Fruit fly (Drosophila melanogaster) whole organism, embryonic: ENCODE measurements around the gene SpdS.

Source experiments
- Asciz ChIP-seq: fragments of 200-800 bp; sonication (Bioruptor generic); optimal IDR thresholded peaks from 2 replicates; lab custom pipeline; 2017; ENCODE audit warnings: missing biosample characterization, mild to moderate bottlenecking, missing genetic modification characterization, missing genetic modification reagents
- BEAF-32 ChIP-seq: fragments of 200-800 bp; sonication (Bioruptor generic); optimal IDR thresholded peaks from 3 replicates; lab custom pipeline; 2017; ENCODE audit warnings: missing biosample characterization, missing genetic modification characterization, mild to moderate bottlenecking, moderate library complexity, missing genetic modification reagents
- CG10274 ChIP-seq: fragments of 200-800 bp; sonication (Bioruptor generic); optimal IDR thresholded peaks from 3 replicates; lab custom pipeline; 2017; ENCODE audit warnings: missing biosample characterization, mild to moderate bottlenecking, missing genetic modification characterization
- CG12104 ChIP-seq: fragments of 200-800 bp; sonication (Bioruptor generic); optimal IDR thresholded peaks from 3 replicates; lab custom pipeline; 2016; ENCODE audit warnings: missing biosample characterization, missing genetic modification characterization
- CG12155 ChIP-seq: fragments of 200-800 bp; sonication (Bioruptor generic); optimal IDR thresholded peaks from 3 replicates; lab custom pipeline; 2016; ENCODE audit warnings: missing biosample characterization, missing genetic modification characterization
- CG15269 ChIP-seq: fragments of 200-800 bp; sonication (Bioruptor generic); optimal IDR thresholded peaks from 2 replicates; lab custom pipeline; 2018; ENCODE audit warnings: missing biosample characterization, mild to moderate bottlenecking, missing genetic modification characterization, moderate library complexity
- CG1529 ChIP-seq: fragments of 200-800 bp; sonication (Bioruptor generic); optimal IDR thresholded peaks from 3 replicates; lab custom pipeline; 2018; ENCODE audit warnings: missing biosample characterization, missing genetic modification characterization
- CG18476 ChIP-seq: fragments of 200-800 bp; sonication (Bioruptor generic); optimal IDR thresholded peaks from 2 replicates; lab custom pipeline; 2016; ENCODE audit warnings: missing biosample characterization, mild to moderate bottlenecking, missing genetic modification characterization
- CG3847 ChIP-seq: fragments of 200-800 bp; sonication (Bioruptor generic); IDR thresholded peaks from 2 replicates; pipeline ENCODE4 v1.3.6; 2022; ENCODE audit warnings: missing biosample characterization, missing genetic modification characterization
- CG42726 ChIP-seq: fragments of 200-800 bp; sonication (Bioruptor generic); IDR thresholded peaks from 2 replicates; pipeline ENCODE4 v1.3.6; 2022; ENCODE audit warnings: missing biosample characterization, missing genetic modification characterization; ENCODE audit not compliant: partially characterized antibody
- CG5953 ChIP-seq: fragments of 200-800 bp; sonication (Bioruptor generic); IDR thresholded peaks from 2 replicates; pipeline ENCODE4 v1.3.6; 2022; ENCODE audit warnings: missing biosample characterization, missing genetic modification characterization
- CG6272 ChIP-seq: fragments of 200-800 bp; sonication (Bioruptor generic); IDR thresholded peaks from 2 replicates; pipeline ENCODE4 v1.3.6; 2022; ENCODE audit warnings: missing biosample characterization, missing genetic modification characterization
- CG6854 ChIP-seq: fragments of 200-800 bp; sonication (Bioruptor generic); optimal IDR thresholded peaks from 3 replicates; lab custom pipeline; 2017; ENCODE audit warnings: missing biosample characterization, mild to moderate bottlenecking, missing genetic modification characterization
- CG7928 ChIP-seq: fragments of 200-800 bp; sonication (Bioruptor generic); optimal IDR thresholded peaks from 2 replicates; lab custom pipeline; 2017; ENCODE audit warnings: missing biosample characterization, mild to moderate bottlenecking, missing genetic modification characterization
- CG7987 ChIP-seq: fragments of 200-800 bp; sonication (Bioruptor generic); optimal IDR thresholded peaks from 2 replicates; lab custom pipeline; 2018; ENCODE audit warnings: missing biosample characterization, mild to moderate bottlenecking, missing genetic modification characterization, moderate library complexity
- CG8924 ChIP-seq: fragments of 200-800 bp; optimal IDR thresholded peaks from 3 replicates; lab custom pipeline; 2019; ENCODE audit warnings: missing biosample characterization, mild to moderate bottlenecking, missing genetic modification characterization, moderate library complexity
- CG9727 ChIP-seq: fragments of 200-800 bp; sonication (Bioruptor generic); optimal IDR thresholded peaks from 3 replicates; lab custom pipeline; 2017; ENCODE audit warnings: missing biosample characterization, mild to moderate bottlenecking, missing genetic modification characterization
- CoRest ChIP-seq: fragments of 200-800 bp; sonication (Bioruptor generic); optimal IDR thresholded peaks from 3 replicates; lab custom pipeline; 2018; ENCODE audit warnings: missing biosample characterization, mild to moderate bottlenecking, missing genetic modification characterization, moderate library complexity
- Dfd ChIP-seq, 2 experiments: fragments of >200 bp; optimal IDR thresholded peaks; 2 replicates each; lab custom pipeline; 2017; ENCODE audit warnings: missing biosample characterization in 2 of 2, missing genetic modification characterization in 2 of 2
- HLH54F ChIP-seq: fragments of 200-800 bp; sonication (Bioruptor generic); optimal IDR thresholded peaks from 3 replicates; lab custom pipeline; 2016; ENCODE audit warnings: missing biosample characterization, missing genetic modification characterization
- HmgZ ChIP-seq: fragments of 200-800 bp; sonication (Bioruptor generic); optimal IDR thresholded peaks from 2 replicates; lab custom pipeline; 2018; ENCODE audit warnings: missing biosample characterization, mild to moderate bottlenecking, missing genetic modification characterization
- Hmr ChIP-seq: fragments of 200-800 bp; sonication (Bioruptor generic); optimal IDR thresholded peaks from 3 replicates; lab custom pipeline; 2017; ENCODE audit warnings: mild to moderate bottlenecking, missing biosample characterization, missing genetic modification reagents, missing genetic modification characterization
- Hr39 ChIP-seq: fragments of >200 bp; optimal IDR thresholded peaks from 2 replicates; lab custom pipeline; 2017
- Med ChIP-seq: fragments of 200-800 bp; sonication (Bioruptor generic); peaks from one replicate; lab custom pipeline; 2016; ENCODE audit warnings: missing biosample characterization, missing genetic modification characterization, mild to moderate bottlenecking, inconsistent platforms, moderate library complexity
- Opbp ChIP-seq: fragments of 200-800 bp; sonication (Bioruptor generic); IDR thresholded peaks from 3 replicates; pipeline ENCODE4 v1.3.6; 2022; ENCODE audit warnings: missing biosample characterization, missing genetic modification characterization; ENCODE audit not compliant: partially characterized antibody
- PHDP ChIP-seq: fragments of 200-800 bp; sonication (Bioruptor generic); optimal IDR thresholded peaks from 3 replicates; lab custom pipeline; 2018; ENCODE audit warnings: missing biosample characterization, mild to moderate bottlenecking, missing genetic modification characterization, moderate library complexity
- Poxn ChIP-seq: fragments of 200-800 bp; sonication (Bioruptor generic); IDR thresholded peaks from 2 replicates; pipeline ENCODE4 v1.3.6; 2022; ENCODE audit warnings: missing biosample characterization, missing genetic modification characterization
- Sox102F ChIP-seq: fragments of 200-800 bp; sonication (Bioruptor generic); optimal IDR thresholded peaks from 2 replicates; lab custom pipeline; 2018; ENCODE audit warnings: missing biosample characterization, mild to moderate bottlenecking, missing genetic modification characterization, moderate library complexity
- Stat92E ChIP-seq, 3 experiments: fragments of >200 bp in 2 of 3; fragments of 200-800 bp in 1 of 3; sonication (Bioruptor generic) in 1 of 3; optimal IDR thresholded peaks; 2 replicates each; lab custom pipeline; 2017 to 2019; ENCODE audit warnings: missing biosample characterization in 3 of 3, missing genetic modification characterization in 3 of 3, mild to moderate bottlenecking in 1 of 3, moderate library complexity in 1 of 3
- az2 ChIP-seq: fragments of 200-800 bp; sonication (Bioruptor generic); optimal IDR thresholded peaks from 3 replicates; lab custom pipeline; 2016; ENCODE audit warnings: missing biosample characterization, missing genetic modification characterization
- bab2 ChIP-seq: fragments of 200-800 bp; sonication (Bioruptor generic); optimal IDR thresholded peaks from 2 replicates; lab custom pipeline; 2016; ENCODE audit warnings: missing biosample characterization, missing genetic modification characterization
- cato ChIP-seq: fragments of 200-800 bp; sonication (Bioruptor generic); optimal IDR thresholded peaks from 2 replicates; lab custom pipeline; 2016; ENCODE audit warnings: missing biosample characterization, missing genetic modification characterization, borderline replicate concordance
- chinmo ChIP-seq: fragments of 200-800 bp; sonication (Bioruptor generic); IDR thresholded peaks from 4 replicates; pipeline ENCODE4 v1.3.6; 2022; ENCODE audit warnings: missing biosample characterization, missing genetic modification characterization; ENCODE audit not compliant: partially characterized antibody
- crp ChIP-seq, 2 experiments: fragments of 200-800 bp; sonication (Bioruptor generic); optimal IDR thresholded peaks; 2 replicates in 1 of 2; 3 replicates in 1 of 2; lab custom pipeline; 2017; ENCODE audit warnings: missing biosample characterization in 2 of 2, missing genetic modification characterization in 2 of 2, mild to moderate bottlenecking in 1 of 2, moderate library complexity in 1 of 2
- dan ChIP-seq: fragments of 200-800 bp; sonication (Bioruptor generic); IDR thresholded peaks from 2 replicates; pipeline ENCODE4 v1.3.6; 2022; ENCODE audit warnings: missing biosample characterization, missing genetic modification characterization
- en ChIP-seq: fragments of 200-800 bp; sonication (Bioruptor generic); optimal IDR thresholded peaks from 2 replicates; lab custom pipeline; 2016; ENCODE audit warnings: missing biosample characterization, missing genetic modification characterization
- eyg ChIP-seq: fragments of 200-800 bp; sonication (Bioruptor generic); optimal IDR thresholded peaks from 3 replicates; lab custom pipeline; 2016; ENCODE audit warnings: missing biosample characterization, missing genetic modification characterization
- fd96Cb ChIP-seq: fragments of 200-800 bp; sonication (Bioruptor generic); optimal IDR thresholded peaks from 2 replicates; lab custom pipeline; 2018; ENCODE audit warnings: missing biosample characterization, mild to moderate bottlenecking, missing genetic modification characterization, moderate library complexity
- her ChIP-seq: fragments of 200-800 bp; sonication (Bioruptor generic); optimal IDR thresholded peaks from 2 replicates; lab custom pipeline; 2016; ENCODE audit warnings: missing biosample characterization, missing genetic modification characterization
- nom ChIP-seq: fragments of 200-800 bp; sonication (Bioruptor generic); optimal IDR thresholded peaks from 2 replicates; lab custom pipeline; 2017; ENCODE audit warnings: missing biosample characterization, missing genetic modification characterization, mild to moderate bottlenecking, moderate library complexity, missing genetic modification reagents
- pita ChIP-seq: fragments of 200-800 bp; sonication (Bioruptor generic); optimal IDR thresholded peaks from 2 replicates; lab custom pipeline; 2017; ENCODE audit warnings: missing biosample characterization, mild to moderate bottlenecking, missing genetic modification characterization
- row ChIP-seq: fragments of 200-800 bp; sonication (Bioruptor generic); IDR thresholded peaks from 3 replicates; pipeline ENCODE4 v1.3.6; 2022; ENCODE audit warnings: missing biosample characterization, missing genetic modification characterization
- shn ChIP-seq: fragments of 200-800 bp; sonication (Bioruptor generic); optimal IDR thresholded peaks from 3 replicates; lab custom pipeline; 2016; ENCODE audit warnings: missing biosample characterization, missing genetic modification characterization
- slbo ChIP-seq: fragments of 200-800 bp; sonication (Bioruptor generic); IDR thresholded peaks from 2 replicates; pipeline ENCODE4 v1.3.6; 2022; ENCODE audit warnings: missing biosample characterization, missing genetic modification characterization
- sqz ChIP-seq: fragments of 200-800 bp; sonication (Bioruptor generic); optimal IDR thresholded peaks from 3 replicates; lab custom pipeline; 2018; ENCODE audit warnings: missing biosample characterization, mild to moderate bottlenecking, missing genetic modification characterization
- stc ChIP-seq: fragments of 200-800 bp; sonication (Bioruptor generic); IDR thresholded peaks from 2 replicates; pipeline ENCODE4 v1.3.6; 2022; ENCODE audit warnings: missing biosample characterization, missing genetic modification characterization
- trem ChIP-seq: fragments of 200-800 bp; optimal IDR thresholded peaks from 3 replicates; lab custom pipeline; 2019; ENCODE audit warnings: missing biosample characterization, mild to moderate bottlenecking, missing genetic modification characterization, moderate library complexity
- ttk ChIP-seq: fragments of 200-800 bp; sonication (Bioruptor generic); IDR thresholded peaks from 2 replicates; pipeline ENCODE4 v2.1.2; 2022; ENCODE audit warnings: missing biosample characterization, missing genetic modification characterization
- wdn ChIP-seq: fragments of 200-800 bp; sonication (Bioruptor generic); IDR thresholded peaks from 2 replicates; pipeline ENCODE4 v1.3.6; 2022; ENCODE audit warnings: missing biosample characterization, missing genetic modification characterization
- zf30C ChIP-seq: fragments of 200-800 bp; sonication (Bioruptor generic); optimal IDR thresholded peaks from 3 replicates; lab custom pipeline; 2018; ENCODE audit warnings: missing biosample characterization, mild to moderate bottlenecking, missing genetic modification characterization

SpdS gene

DNA sequence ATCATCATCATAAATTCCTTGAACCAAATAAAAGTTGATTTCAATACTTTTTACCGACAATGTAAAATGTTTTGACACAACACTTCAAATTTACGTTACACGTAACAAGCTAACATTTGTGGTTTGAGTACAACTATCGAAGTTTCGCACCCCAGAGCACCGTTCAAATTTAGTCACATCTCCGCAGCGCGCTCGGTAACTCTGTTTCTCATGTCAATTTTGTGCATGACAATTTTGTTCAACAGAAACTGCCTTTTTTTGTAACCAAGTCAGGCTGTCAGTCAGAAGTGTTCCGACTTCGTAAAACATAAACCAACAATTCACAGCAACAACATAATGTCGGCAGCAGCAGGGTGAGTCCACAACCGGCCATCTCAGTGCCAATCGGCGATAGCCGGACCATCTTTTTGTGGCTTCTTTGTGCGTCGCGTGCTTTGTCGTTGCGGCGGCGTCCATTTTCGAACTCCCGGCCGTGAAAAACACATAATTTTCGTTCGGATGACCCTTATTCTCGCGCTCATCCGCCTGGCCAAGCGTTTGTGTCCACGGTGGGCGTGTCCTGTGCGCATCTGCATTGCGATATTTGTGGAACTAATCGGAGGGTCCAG lies 46.4 kb downstream of the SpdS start, which contains the start of gene p23 (continued):
- TF ChIP-seq CG3847 (peak; percentile 81), eyg (GFP tag; lab: Kevin White, UChicago) (no peak), Stat92E (GFP tag; optimal IDR thresholded peaks at IDR 0.05; lab: Kevin White, UChicago) (no peak), CG18476 (no peak), CoRest (tag; lab: Kevin White, UChicago) (peak; percentile 17), bab2 (GFP tag; lab: Kevin White, UChicago) (no peak), PHDP (tag; lab: Kevin White, UChicago) (no peak), HLH54F (no peak), Asciz (no peak), CG6854 (GFP tag; lab: Kevin White, UChicago) (no peak), CG42726 (GFP tag; lab: Robert Waterston, UW) (peak; percentile 26; the same call in 1 of the 2 replicates), pita (GFP tag; lab: Kevin White, UChicago) (peak; percentile 94), Med (peak; percentile 83), CG12155 (GFP tag; lab: Kevin White, UChicago) (peak; percentile 11), fd96Cb (tag; lab: Kevin White, UChicago) (no peak), CG1529 (no peak), HmgZ (tag; lab: Kevin White, UChicago) (peak; percentile 86), CG5953 (GFP tag; lab: Robert Waterston, UW) (no peak), az2 (GFP tag; lab: Kevin White, UChicago) (no peak), wdn (GFP tag; lab: Robert Waterston, UW) (no peak), Hr39 (lab: Kevin White, UChicago) (no peak), Opbp (GFP tag; lab: Robert Waterston, UW) (peak; percentile 61; the same call in 2 of the 3 replicates), CG15269 (tag; lab: Kevin White, UChicago) (no peak), crp (GFP tag; optimal IDR thresholded peaks at IDR 0.05; lab: Kevin White, UChicago) (peak in 1 of 2 experiments; percentile 11), cato (GFP tag; lab: Kevin White, UChicago) (no peak), BEAF-32 (GFP tag; lab: Kevin White, UChicago) (peak; percentile 57), Poxn (GFP tag; lab: Robert Waterston, UW) (no peak), trem (tag; lab: Kevin White, UChicago) (peak; percentile 75), Sox102F (no peak), CG12104 (no peak), chinmo (GFP tag; lab: Robert Waterston, UW) (peak; percentile 83; the same call in 1 of the 4 replicates), shn (peak; percentile 12), sqz (no peak), CG9727 (GFP tag; lab: Kevin White, UChicago) (no peak), slbo (GFP tag; lab: Robert Waterston, UW) (no peak), ttk (GFP tag; lab: Robert Waterston, UW) (no peak), en (GFP tag; lab: Kevin White, UChicago) (no peak), CG10274 (GFP tag; lab: Kevin White, UChicago) (no peak), dan (GFP tag; lab: Robert Waterston, UW) (no peak), zf30C (no peak), row (GFP tag; lab: Robert Waterston, UW) (peak; percentile 32; the same call in 1 of the 3 replicates), CG7987 (peak; percentile 3), CG6272 (GFP tag; lab: Robert Waterston, UW) (no peak), stc (GFP tag; lab: Robert Waterston, UW) (no peak), CG8924 (tag; lab: Kevin White, UChicago) (peak; percentile 32), nom (GFP tag; lab: Kevin White, UChicago) (no peak), her (GFP tag; lab: Kevin White, UChicago) (no peak), Hmr (GFP tag; lab: Kevin White, UChicago) (peak; percentile 66), CG7928 (no peak), Dfd (GFP tag; optimal IDR thresholded peaks at IDR 0.05; lab: Kevin White, UChicago) (no peak)
